Worm (Caenorhabditis elegans): ENCODE data around the gene Y82E9BL.1.

DNA sequence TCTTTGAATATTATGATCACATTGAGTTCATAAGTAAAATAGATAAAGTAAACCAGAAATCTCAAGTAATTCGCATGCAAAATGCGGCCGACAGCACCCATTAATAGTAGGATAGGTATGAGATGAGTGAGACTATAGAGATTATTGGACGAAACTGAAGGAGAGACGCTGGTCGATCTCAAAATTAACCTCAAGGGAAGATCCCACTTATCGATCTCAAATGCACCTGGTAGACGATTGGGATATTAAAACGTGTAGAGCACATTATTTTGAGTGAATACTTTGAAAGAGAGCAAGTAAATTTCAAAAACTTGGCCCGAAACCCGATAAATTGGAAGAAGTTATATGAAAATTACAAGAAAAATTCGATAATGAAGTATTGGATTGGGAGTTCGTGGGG is 9.5 kb downstream of the Y82E9BL.1 start, which contains the start of gene Y82E9BL.6:
- TF ChIP-seq nfya-2 (GFP tag; IDR thresholded peaks at IDR 0.05): no peak
- TF ChIP-seq lin-35 (GFP tag; optimal IDR thresholded peaks at IDR 0.05): no peak
- TF ChIP-seq lsl-1 (GFP tag; optimal IDR thresholded peaks at IDR 0.05): no peak
